Worm (Caenorhabditis elegans) whole organism, early embryonic: ENCODE data around the gene kcnl-4.

Experiments
- B0310.2 ChIP-seq: sonication (generic microtip); optimal IDR thresholded peaks from 2 replicates; lab custom pipeline; 2016; ENCODE audit warnings: mild to moderate bottlenecking, missing genetic modification characterization, missing compliant biosample characterization
- aly-1 ChIP-seq: sonication (generic microtip); optimal IDR thresholded peaks from 2 replicates; lab custom pipeline; 2016; ENCODE audit warnings: missing genetic modification characterization, missing compliant biosample characterization
- ama-1 ChIP-seq: fragments of 150-350 bp; optimal IDR thresholded peaks from 2 replicates; lab custom pipeline; 2014
- ceh-13 ChIP-seq: fragments of 200-800 bp; sonication (Bioruptor generic); optimal IDR thresholded peaks from 2 replicates; lab custom pipeline; 2018; ENCODE audit warnings: mild to moderate bottlenecking, missing genetic modification characterization, missing compliant biosample characterization
- ceh-36 ChIP-seq: sonication (generic microtip); optimal IDR thresholded peaks from 2 replicates; lab custom pipeline; 2016; ENCODE audit warnings: missing genetic modification characterization, inconsistent platforms, missing compliant biosample characterization
- ets-7 ChIP-seq: sonication (generic microtip); optimal IDR thresholded peaks from 2 replicates; lab custom pipeline; 2016; ENCODE audit warnings: missing genotype, missing genetic modification characterization, missing compliant biosample characterization
- flt-1 ChIP-seq: fragments of 200-800 bp; sonication (Bioruptor generic); IDR thresholded peaks from 2 replicates; pipeline ENCODE4 v1.3.6; 2022; ENCODE audit warnings: missing genetic modification characterization, missing compliant biosample characterization
- hmg-4 ChIP-seq: fragments of 200-800 bp; sonication (Bioruptor generic); optimal IDR thresholded peaks from 2 replicates; lab custom pipeline; 2018; ENCODE audit warnings: mild to moderate bottlenecking, missing genetic modification characterization, missing compliant biosample characterization
- hnd-1 ChIP-seq: sonication (generic microtip); optimal IDR thresholded peaks from 2 replicates; lab custom pipeline; 2016; ENCODE audit warnings: missing genetic modification characterization, missing compliant biosample characterization
- scrt-1 ChIP-seq: fragments of 200-800 bp; sonication (Bioruptor generic); IDR thresholded peaks from 2 replicates; pipeline ENCODE4 v1.3.6; 2022; ENCODE audit warnings: missing genetic modification characterization, missing compliant biosample characterization
- sea-1 ChIP-seq: fragments of 200-800 bp; sonication (Bioruptor generic); conservative IDR thresholded peaks from 2 replicates; pipeline ENCODE4 v1.3.6; 2022; ENCODE audit warnings: missing genetic modification characterization, missing compliant biosample characterization
- tbx-11 ChIP-seq: fragments of 200-800 bp; sonication (Bioruptor generic); IDR thresholded peaks from 2 replicates; pipeline ENCODE4 v1.3.6; 2022; ENCODE audit warnings: missing genetic modification characterization, missing compliant biosample characterization
- tbx-37 ChIP-seq: fragments of 200-800 bp; sonication (Bioruptor generic); conservative IDR thresholded peaks from 2 replicates; pipeline ENCODE4 v1.3.6; 2022; ENCODE audit warnings: missing genetic modification reagents, missing genetic modification characterization, missing compliant biosample characterization
- tra-4 ChIP-seq: sonication (generic microtip); optimal IDR thresholded peaks from 2 replicates; lab custom pipeline; 2017; ENCODE audit warnings: missing genetic modification characterization, missing compliant biosample characterization

- no peak for TF ChIP-seq ama-1 (lab: Kevin White, UChicago)
- no peak for TF ChIP-seq tbx-11 (GFP tag; lab: Robert Waterston, UW)
- TF ChIP-seq hnd-1 (tag; lab: Kevin White, UChicago), result no peak
- TF ChIP-seq tbx-37 (GFP tag; lab: Robert Waterston, UW), result no peak
- no peak for TF ChIP-seq B0310.2
- TF ChIP-seq scrt-1, result no peak
- no peak for TF ChIP-seq aly-1 (tag; lab: Kevin White, UChicago)
- TF ChIP-seq ceh-36 (tag; lab: Kevin White, UChicago), result no peak
- no peak for TF ChIP-seq flt-1 (GFP tag; lab: Robert Waterston, UW)
- no peak for TF ChIP-seq hmg-4 (GFP tag; lab: Kevin White, UChicago)
- TF ChIP-seq ets-7 (tag; lab: Kevin White, UChicago), result no peak
- no peak for TF ChIP-seq ceh-13
- no peak for TF ChIP-seq tra-4 (tag; lab: Kevin White, UChicago)
- TF ChIP-seq sea-1 (GFP tag; lab: Robert Waterston, UW), result no peak
Observed at ce11 chrV:14548510-14548909, 17.6 kb downstream of the kcnl-4 start.
